Fruit fly (Drosophila melanogaster) whole organism, embryonic: ENCODE measurements around the gene Zpr1.

Source experiments
- Adf1 ChIP-seq: fragments of 200-800 bp; sonication (Bioruptor generic); IDR thresholded peaks from 2 replicates; pipeline ENCODE4 v1.3.6; 2022; ENCODE audit warnings: missing biosample characterization, missing genetic modification characterization
- Aef1 ChIP-seq: fragments of 200-800 bp; sonication (Bioruptor generic); IDR thresholded peaks from 3 replicates; pipeline ENCODE4 v1.3.6; 2022; ENCODE audit warnings: missing biosample characterization, missing genetic modification characterization
- Antp ChIP-seq: fragments of 200-800 bp; sonication (Bioruptor generic); optimal IDR thresholded peaks from 3 replicates; lab custom pipeline; 2016; ENCODE audit warnings: missing biosample characterization, missing genetic modification characterization
- CG12744 ChIP-seq: fragments of 200-800 bp; sonication (Bioruptor generic); optimal IDR thresholded peaks from 2 replicates; lab custom pipeline; 2016; ENCODE audit warnings: missing biosample characterization, missing genetic modification characterization
- CG13296 ChIP-seq: fragments of 200-800 bp; sonication (Bioruptor generic); optimal IDR thresholded peaks from 3 replicates; lab custom pipeline; 2018; ENCODE audit warnings: missing biosample characterization, mild to moderate bottlenecking, missing genetic modification characterization
- CG13894 ChIP-seq: fragments of 200-800 bp; sonication (Bioruptor generic); optimal IDR thresholded peaks from 3 replicates; lab custom pipeline; 2018; ENCODE audit warnings: missing biosample characterization, mild to moderate bottlenecking, missing genetic modification characterization, moderate library complexity
- CG16779 ChIP-seq: fragments of 200-800 bp; sonication (Bioruptor generic); IDR thresholded peaks from 2 replicates; pipeline ENCODE4 v1.3.6; 2022; ENCODE audit warnings: missing biosample characterization, missing genetic modification characterization
- CG18599 ChIP-seq: fragments of 200-800 bp; sonication (Bioruptor generic); optimal IDR thresholded peaks from 3 replicates; lab custom pipeline; 2017; ENCODE audit warnings: missing biosample characterization, missing genetic modification characterization, mild to moderate bottlenecking, moderate library complexity, missing genetic modification reagents
- CG18764 ChIP-seq: fragments of 200-800 bp; sonication (Bioruptor generic); optimal IDR thresholded peaks from 3 replicates; lab custom pipeline; 2016; ENCODE audit warnings: missing biosample characterization, missing genetic modification characterization
- CG2199 ChIP-seq: fragments of 200-800 bp; sonication (Bioruptor generic); IDR thresholded peaks from 3 replicates; pipeline ENCODE4 v1.3.6; 2022; ENCODE audit warnings: missing biosample characterization, missing genetic modification characterization
- CG2712 ChIP-seq: fragments of 200-800 bp; optimal IDR thresholded peaks from 3 replicates; lab custom pipeline; 2019; ENCODE audit warnings: missing biosample characterization, mild to moderate bottlenecking, missing genetic modification characterization, moderate library complexity
- CG2889 ChIP-seq: fragments of 200-800 bp; sonication (Bioruptor generic); IDR thresholded peaks from 3 replicates; pipeline ENCODE4 v1.3.6; 2022; ENCODE audit warnings: missing biosample characterization, missing genetic modification characterization
- CG31388 ChIP-seq: fragments of 200-800 bp; sonication (Bioruptor generic); optimal IDR thresholded peaks from 2 replicates; lab custom pipeline; 2016; ENCODE audit warnings: missing biosample characterization, missing genetic modification characterization
- CG32767 ChIP-seq: fragments of 200-800 bp; sonication (Bioruptor generic); IDR thresholded peaks from 2 replicates; pipeline ENCODE4 v1.3.6; 2022; ENCODE audit warnings: missing biosample characterization, missing genetic modification characterization
- CG3281 ChIP-seq: fragments of 200-800 bp; sonication (Bioruptor generic); optimal IDR thresholded peaks from 3 replicates; lab custom pipeline; 2017; ENCODE audit warnings: missing biosample characterization, mild to moderate bottlenecking, missing genetic modification characterization
- CG7357 ChIP-seq: fragments of 200-800 bp; sonication (Bioruptor generic); IDR thresholded peaks from 3 replicates; pipeline ENCODE4 v1.3.6; 2022; ENCODE audit warnings: missing biosample characterization, missing genetic modification characterization
- CG7556 ChIP-seq: fragments of 200-800 bp; sonication (Bioruptor generic); optimal IDR thresholded peaks from 2 replicates; lab custom pipeline; 2017; ENCODE audit warnings: missing biosample characterization, mild to moderate bottlenecking, missing genetic modification characterization
- CG7786 ChIP-seq: fragments of 200-800 bp; sonication (Bioruptor generic); optimal IDR thresholded peaks from 2 replicates; lab custom pipeline; 2016; ENCODE audit warnings: missing biosample characterization, missing genetic modification characterization
- CG9215 ChIP-seq: fragments of 200-800 bp; sonication (Bioruptor generic); IDR thresholded peaks from 2 replicates; pipeline ENCODE4 v1.3.6; 2022; ENCODE audit warnings: missing biosample characterization, missing genetic modification characterization
- CrebB ChIP-seq: fragments of 200-800 bp; sonication (Bioruptor generic); optimal IDR thresholded peaks from 3 replicates; lab custom pipeline; 2018; ENCODE audit warnings: missing biosample characterization, mild to moderate bottlenecking, missing genetic modification characterization
- D ChIP-seq, 2 experiments: fragments of 200-800 bp in 1 of 2; fragments of >200 bp in 1 of 2; sonication (Bioruptor generic) in 1 of 2; optimal IDR thresholded peaks; 2 replicates in 1 of 2; 3 replicates in 1 of 2; lab custom pipeline; 2017; ENCODE audit warnings: mild to moderate bottlenecking in 1 of 2, missing biosample characterization in 1 of 2, missing genetic modification characterization in 1 of 2, missing genetic modification reagents in 1 of 2
- D19B ChIP-seq: fragments of 200-800 bp; sonication (Bioruptor generic); optimal IDR thresholded peaks from 2 replicates; lab custom pipeline; 2017; ENCODE audit warnings: missing biosample characterization, mild to moderate bottlenecking, missing genetic modification characterization
- Ets65A ChIP-seq: fragments of 200-800 bp; sonication (Bioruptor generic); peaks from one replicate; lab custom pipeline; 2016; ENCODE audit warnings: missing biosample characterization, missing genetic modification characterization
- GATAe ChIP-seq: fragments of 200-800 bp; sonication (Bioruptor generic); conservative IDR thresholded peaks from 2 replicates; pipeline ENCODE4 v1.3.6; 2022; ENCODE audit warnings: missing biosample characterization, missing genetic modification characterization
- H2.0 ChIP-seq: fragments of 200-800 bp; sonication (Bioruptor generic); IDR thresholded peaks from 2 replicates; pipeline ENCODE4 v1.3.6; 2022; ENCODE audit warnings: missing biosample characterization, missing genetic modification characterization
- HmgD ChIP-seq: fragments of 200-800 bp; sonication (Bioruptor generic); optimal IDR thresholded peaks from 3 replicates; lab custom pipeline; 2016; ENCODE audit warnings: missing biosample characterization, missing genetic modification characterization
- Med ChIP-seq: fragments of 200-800 bp; sonication (Bioruptor generic); peaks from one replicate; lab custom pipeline; 2016; ENCODE audit warnings: missing biosample characterization, missing genetic modification characterization, mild to moderate bottlenecking, inconsistent platforms, moderate library complexity
- Nf-YC ChIP-seq: fragments of 200-800 bp; optimal IDR thresholded peaks from 3 replicates; lab custom pipeline; 2019; ENCODE audit warnings: missing biosample characterization, mild to moderate bottlenecking, missing genetic modification characterization, moderate library complexity
- Opbp ChIP-seq: fragments of 200-800 bp; sonication (Bioruptor generic); IDR thresholded peaks from 3 replicates; pipeline ENCODE4 v1.3.6; 2022; ENCODE audit warnings: missing biosample characterization, missing genetic modification characterization; ENCODE audit not compliant: partially characterized antibody
- Pdp1 ChIP-seq, 2 experiments: fragments of 200-800 bp; sonication (Bioruptor generic); optimal IDR thresholded peaks; 3 replicates each; lab custom pipeline; 2016; ENCODE audit warnings: missing biosample characterization in 2 of 2, missing genetic modification characterization in 2 of 2, mild to moderate bottlenecking in 1 of 2, moderate library complexity in 1 of 2
- Ravus ChIP-seq: fragments of 200-800 bp; sonication (Bioruptor generic); IDR thresholded peaks from 2 replicates; pipeline ENCODE4 v1.3.6; 2022; ENCODE audit warnings: missing biosample characterization, missing genetic modification characterization
- Side ChIP-seq: fragments of 200-800 bp; sonication (Bioruptor generic); optimal IDR thresholded peaks from 2 replicates; lab custom pipeline; 2016; ENCODE audit warnings: missing biosample characterization, missing genetic modification characterization
- Xbp1 ChIP-seq: fragments of 200-800 bp; sonication (Bioruptor generic); optimal IDR thresholded peaks from 3 replicates; lab custom pipeline; 2016; ENCODE audit warnings: missing biosample characterization, mild to moderate bottlenecking, missing genetic modification characterization
- al ChIP-seq: fragments of 200-800 bp; sonication (Bioruptor generic); IDR thresholded peaks from 2 replicates; pipeline ENCODE4 v1.3.6; 2022; ENCODE audit warnings: missing biosample characterization, missing genetic modification characterization
- bsh ChIP-seq, 2 experiments: fragments of 200-800 bp; sonication (Bioruptor generic); optimal IDR thresholded peaks; 2 replicates each; lab custom pipeline; 2017 to 2018; ENCODE audit warnings: mild to moderate bottlenecking in 2 of 2, missing biosample characterization in 2 of 2, missing genetic modification characterization in 2 of 2, moderate library complexity in 1 of 2
- caup ChIP-seq: fragments of 200-800 bp; sonication (Bioruptor generic); optimal IDR thresholded peaks from 3 replicates; lab custom pipeline; 2017; ENCODE audit warnings: missing biosample characterization, mild to moderate bottlenecking, missing genetic modification characterization, moderate library complexity; ENCODE audit not compliant: severe bottlenecking
- croc ChIP-seq: fragments of 200-800 bp; sonication (Bioruptor generic); conservative IDR thresholded peaks from 3 replicates; pipeline ENCODE4 v1.3.6; 2022; ENCODE audit warnings: missing biosample characterization, missing genetic modification characterization
- dati ChIP-seq: fragments of 200-800 bp; sonication (Bioruptor generic); IDR thresholded peaks from 2 replicates; pipeline ENCODE4 v1.3.6; 2022; ENCODE audit warnings: missing biosample characterization, missing genetic modification characterization
- exex ChIP-seq: fragments of 200-800 bp; sonication (Bioruptor generic); optimal IDR thresholded peaks from 4 replicates; lab custom pipeline; 2018; ENCODE audit warnings: missing biosample characterization, mild to moderate bottlenecking, missing genetic modification characterization, moderate library complexity
- gt ChIP-seq: fragments of 200-800 bp; sonication (Bioruptor generic); IDR thresholded peaks from 2 replicates; pipeline ENCODE4 v1.3.6; 2022; ENCODE audit warnings: missing biosample characterization, missing genetic modification characterization
- her ChIP-seq: fragments of 200-800 bp; sonication (Bioruptor generic); optimal IDR thresholded peaks from 2 replicates; lab custom pipeline; 2016; ENCODE audit warnings: missing biosample characterization, missing genetic modification characterization
- ken ChIP-seq: fragments of 200-800 bp; sonication (Bioruptor generic); IDR thresholded peaks from 3 replicates; pipeline ENCODE4 v1.3.6; 2022; ENCODE audit warnings: missing biosample characterization, missing genetic modification characterization
- lov ChIP-seq, 2 experiments: fragments of 200-800 bp in 1 of 2; fragments of >200 bp in 1 of 2; sonication (Bioruptor generic) in 1 of 2; IDR thresholded peaks in 1 of 2; optimal IDR thresholded peaks in 1 of 2; 2 replicates in 1 of 2; 3 replicates in 1 of 2; pipeline versions ENCODE4 v1.3.6 to Lab custom; 2017 to 2022; ENCODE audit warnings: missing biosample characterization in 1 of 2, missing genetic modification characterization in 1 of 2
- mirr ChIP-seq: fragments of 200-800 bp; sonication (Bioruptor generic); optimal IDR thresholded peaks from 3 replicates; lab custom pipeline; 2018; ENCODE audit warnings: missing biosample characterization, mild to moderate bottlenecking, missing genetic modification characterization
- sd ChIP-seq: fragments of 200-800 bp; sonication (Bioruptor generic); optimal IDR thresholded peaks from 3 replicates; lab custom pipeline; 2018; ENCODE audit warnings: missing biosample characterization, mild to moderate bottlenecking, missing genetic modification characterization, moderate library complexity
- sug ChIP-seq: fragments of 200-800 bp; optimal IDR thresholded peaks from 2 replicates; lab custom pipeline; 2019; ENCODE audit warnings: missing biosample characterization, mild to moderate bottlenecking, missing genetic modification characterization, moderate library complexity
- trh ChIP-seq: fragments of 200-800 bp; sonication (Bioruptor generic); optimal IDR thresholded peaks from 2 replicates; lab custom pipeline; 2016; ENCODE audit warnings: missing biosample characterization, missing genetic modification characterization
- vfl ChIP-seq: fragments of 200-800 bp; sonication (Bioruptor generic); optimal IDR thresholded peaks from 2 replicates; lab custom pipeline; 2016; ENCODE audit warnings: missing biosample characterization, missing genetic modification characterization
- zen ChIP-seq: fragments of 200-800 bp; sonication (Bioruptor generic); optimal IDR thresholded peaks from 3 replicates; lab custom pipeline; 2018; ENCODE audit warnings: missing biosample characterization, mild to moderate bottlenecking, missing genetic modification characterization, moderate library complexity

Gene Zpr1

DNA sequence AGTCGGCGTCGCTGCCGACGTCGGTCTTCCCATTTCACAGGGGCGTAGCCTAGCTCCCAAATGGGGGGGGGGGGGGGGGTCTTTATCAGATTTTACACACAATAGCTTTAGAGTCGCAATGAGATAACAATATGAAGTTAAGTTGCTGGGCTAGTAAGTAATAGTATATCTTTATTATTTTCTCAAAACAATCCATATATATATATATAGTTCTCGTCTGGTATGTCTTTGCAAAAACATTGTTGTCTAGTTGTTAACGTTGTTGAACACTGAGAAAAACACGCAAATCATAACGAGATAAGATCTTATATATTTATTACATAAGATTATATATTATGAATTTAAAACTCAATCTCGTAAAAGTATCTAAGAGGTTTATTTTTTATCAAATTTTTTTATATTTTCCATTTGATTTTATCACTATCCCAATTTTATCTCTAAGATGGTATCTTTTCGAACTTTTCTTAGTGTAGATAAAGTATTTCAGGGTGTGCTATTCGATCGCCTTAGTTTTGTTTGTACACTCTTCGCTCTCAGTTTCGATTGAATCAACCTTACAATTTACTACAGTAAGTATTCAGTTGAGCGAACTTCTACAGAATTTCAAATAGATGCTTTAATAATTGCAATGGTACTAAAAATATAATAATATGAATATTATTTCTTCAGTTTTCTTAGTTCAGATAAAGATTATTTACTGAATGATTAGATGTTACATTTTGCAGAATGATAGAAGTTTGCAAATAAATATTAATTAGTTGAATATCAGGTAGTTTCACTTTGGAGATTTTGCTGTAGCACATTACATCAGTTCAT is 40.2 kb upstream of the Zpr1 start (continued):
- TF ChIP-seq Adf1 (GFP tag; lab: Robert Waterston, UW) (peak; percentile 96), CG7786 (GFP tag; lab: Kevin White, UChicago) (peak; percentile 31), CG31388 (GFP tag; lab: Kevin White, UChicago) (no peak), D19B (GFP tag; lab: Kevin White, UChicago) (peak; percentile 73), CG2712 (tag; lab: Kevin White, UChicago) (peak; percentile 49), al (GFP tag; lab: Robert Waterston, UW) (peak; percentile 92), Xbp1 (peak; percentile 50), Ets65A (GFP tag; lab: Kevin White, UChicago) (no peak), ken (GFP tag; lab: Robert Waterston, UW) (peak; percentile 82), HmgD (GFP tag; lab: Kevin White, UChicago) (no peak), Opbp (GFP tag; lab: Robert Waterston, UW) (no peak), Ravus (GFP tag; lab: Robert Waterston, UW) (peak; percentile 67), Nf-YC (tag; lab: Kevin White, UChicago) (peak; percentile 56), CG18599 (peak; percentile 93), Antp (no peak), Aef1 (GFP tag; lab: Robert Waterston, UW) (peak; percentile 71; the same call in 2 of the 3 replicates), D (optimal IDR thresholded peaks at IDR 0.05; lab: Kevin White, UChicago) (no peak), D (GFP tag; optimal IDR thresholded peaks at IDR 0.05; lab: Kevin White, UChicago) (no peak), CG32767 (no peak), CG2889 (peak; percentile 69; the same call in 2 of the 3 replicates), gt (no peak), vfl (no peak), trh (GFP tag; lab: Kevin White, UChicago) (no peak), CG12744 (GFP tag; lab: Kevin White, UChicago) (no peak), croc (peak; percentile 42; the same call in 1 of the 3 replicates), lov (optimal IDR thresholded peaks at IDR 0.05; lab: Kevin White, UChicago) (no peak), lov (GFP tag; IDR thresholded peaks at IDR 0.05; lab: Robert Waterston, UW) (0 out of 3 replicates have a peak, but pooled peaks have one; percentile 42), CG7357 (GFP tag; lab: Robert Waterston, UW) (peak; percentile 69), CG18764 (GFP tag; lab: Kevin White, UChicago) (no peak), Side (no peak)

DNA sequence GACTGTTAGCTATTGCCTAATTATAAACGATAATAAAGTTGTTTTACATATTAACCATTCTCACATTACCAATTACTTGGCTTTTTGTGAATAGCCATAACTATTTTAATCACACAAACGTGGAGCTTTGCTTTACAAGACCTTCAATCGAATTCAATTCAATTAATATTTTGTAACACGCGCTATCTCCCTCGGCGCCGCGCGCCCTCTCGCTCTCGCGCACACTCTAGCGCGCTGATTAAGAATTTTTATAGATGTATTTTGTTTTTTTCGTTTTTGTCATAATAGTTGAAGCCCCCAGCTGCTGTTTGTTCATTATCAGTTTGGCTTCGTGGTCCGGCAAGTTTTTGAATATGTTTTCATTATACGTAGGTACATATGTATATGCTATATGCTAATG is 39.2 kb upstream of the Zpr1 start:
- TF ChIP-seq exex (tag; lab: Kevin White, UChicago) (peak; percentile 85), caup (GFP tag; lab: Kevin White, UChicago) (peak; percentile 11), her (no peak), bsh (GFP tag; optimal IDR thresholded peaks at IDR 0.05; lab: Kevin White, UChicago) (no peak), Med (GFP tag; lab: Kevin White, UChicago) (peak; percentile 51), mirr (GFP tag; lab: Kevin White, UChicago) (peak; percentile 96), H2.0 (no peak), dati (GFP tag; lab: Robert Waterston, UW) (no peak), CG9215 (GFP tag; lab: Robert Waterston, UW) (no peak), CG7556 (GFP tag; lab: Kevin White, UChicago) (no peak), zen (tag; lab: Kevin White, UChicago) (no peak), CG3281 (GFP tag; lab: Kevin White, UChicago) (peak; percentile 7), Pdp1 (GFP tag; optimal IDR thresholded peaks at IDR 0.05; lab: Kevin White, UChicago) (peak in 1 of 2 experiments; percentile 80), CG13296 (GFP tag; lab: Kevin White, UChicago) (peak; percentile 13), sd (tag; lab: Kevin White, UChicago) (peak; percentile 55), al (GFP tag; lab: Robert Waterston, UW) (no peak), CG13894 (tag; lab: Kevin White, UChicago) (peak; percentile 1), CG2199 (GFP tag; lab: Robert Waterston, UW) (0 out of 3 replicates have a peak, but pooled peaks have one; percentile 45), CG16779 (GFP tag; lab: Robert Waterston, UW) (no peak), sug (tag; lab: Kevin White, UChicago) (peak; percentile 95), CrebB (tag; lab: Kevin White, UChicago) (no peak), GATAe (peak; percentile 60; the same call in 1 of the 2 replicates)
